Worm (Caenorhabditis elegans) whole organism, mixed stage, embryonic: Measurements from ENCODE around the gene F54C8.1.
"Not testable (repeated sequence)": the region's sequence is repeated elsewhere in the genome, so short reads cannot be mapped to it uniquely, and the experiment has no call there.

Experiments
- M03D4.4 ChIP-seq: sonication (generic microtip); optimal IDR thresholded peaks from 2 replicates; lab custom pipeline; 2017; ENCODE audit warnings: mild to moderate bottlenecking, missing genetic modification characterization, missing compliant biosample characterization
- bed-3 ChIP-seq: fragments of 200-800 bp; sonication (Bioruptor generic); optimal IDR thresholded peaks from 3 replicates; lab custom pipeline; 2018; ENCODE audit warnings: mild to moderate bottlenecking, missing genetic modification characterization, moderate library complexity, missing compliant biosample characterization
- blmp-1 ChIP-seq: fragments of 150-350 bp; optimal IDR thresholded peaks from 2 replicates; lab custom pipeline; 2014; ENCODE audit warnings: missing biosample characterization, missing genetic modification characterization
- ceh-39 ChIP-seq: fragments of 150-350 bp; optimal IDR thresholded peaks from 2 replicates; lab custom pipeline; 2014; ENCODE audit warnings: missing biosample characterization, missing genetic modification characterization
- ceh-43 ChIP-seq: fragments of 200-800 bp; sonication (Bioruptor generic); optimal IDR thresholded peaks from 2 replicates; lab custom pipeline; 2018; ENCODE audit warnings: mild to moderate bottlenecking, missing genetic modification characterization, moderate library complexity, missing compliant biosample characterization
- ceh-83 ChIP-seq: fragments of 200-800 bp; sonication (Bioruptor generic); optimal IDR thresholded peaks from 2 replicates; lab custom pipeline; 2018; ENCODE audit warnings: mild to moderate bottlenecking, missing genetic modification characterization, missing compliant biosample characterization
- ces-1 ChIP-seq: fragments of 150-350 bp; optimal IDR thresholded peaks from 2 replicates; lab custom pipeline; 2014; ENCODE audit warnings: missing biosample characterization, missing genetic modification reagents, missing genetic modification characterization
- cnd-1 ChIP-seq: fragments of 200-800 bp; sonication (Bioruptor generic); optimal IDR thresholded peaks from 2 replicates; lab custom pipeline; 2018; ENCODE audit warnings: mild to moderate bottlenecking, missing genetic modification characterization, missing compliant biosample characterization
- drap-1 ChIP-seq: fragments of 200-800 bp; sonication (Bioruptor generic); optimal IDR thresholded peaks from 3 replicates; lab custom pipeline; 2018; ENCODE audit warnings: mild to moderate bottlenecking, missing genetic modification characterization, missing compliant biosample characterization
- elt-1 ChIP-seq: sonication (generic microtip); optimal IDR thresholded peaks from 2 replicates; lab custom pipeline; 2017; ENCODE audit warnings: missing genetic modification characterization, mild to moderate bottlenecking, missing compliant biosample characterization, antibody characterized with exemption, moderate library complexity, borderline replicate concordance; ENCODE audit not compliant: insufficient read depth
- elt-3 ChIP-seq: fragments of 150-350 bp; optimal IDR thresholded peaks from 2 replicates; lab custom pipeline; 2014; ENCODE audit warnings: missing biosample characterization, missing genetic modification characterization
- flh-1 ChIP-seq: fragments of 200-800 bp; sonication (Bioruptor generic); optimal IDR thresholded peaks from 2 replicates; lab custom pipeline; 2018; ENCODE audit warnings: mild to moderate bottlenecking, missing genetic modification characterization, moderate library complexity, missing compliant biosample characterization
- ham-2 ChIP-seq: fragments of 200-800 bp; sonication (Bioruptor generic); optimal IDR thresholded peaks from 2 replicates; lab custom pipeline; 2018; ENCODE audit warnings: mild to moderate bottlenecking, missing genetic modification characterization, missing compliant biosample characterization
- lin-13 ChIP-seq: fragments of 150-350 bp; optimal IDR thresholded peaks from 2 replicates; lab custom pipeline; 2014; ENCODE audit warnings: missing biosample characterization, missing genetic modification characterization
- lsy-2 ChIP-seq: fragments of 150-350 bp; optimal IDR thresholded peaks from 2 replicates; lab custom pipeline; 2014; ENCODE audit warnings: missing biosample characterization, missing genetic modification characterization
- mab-5 ChIP-seq: fragments of 150-350 bp; optimal IDR thresholded peaks from 2 replicates; lab custom pipeline; 2014; ENCODE audit warnings: missing biosample characterization, missing genetic modification characterization
- mep-1 ChIP-seq: fragments of 150-350 bp; optimal IDR thresholded peaks from 2 replicates; lab custom pipeline; 2017; ENCODE audit warnings: missing biosample characterization, missing genetic modification reagents, missing genetic modification characterization, inconsistent platforms
- mls-2 ChIP-seq: sonication (generic microtip); optimal IDR thresholded peaks from 2 replicates; lab custom pipeline; 2016; ENCODE audit warnings: mild to moderate bottlenecking, missing genetic modification characterization, moderate library complexity, missing compliant biosample characterization
- nhr-2 ChIP-seq: fragments of 150-350 bp; optimal IDR thresholded peaks from 2 replicates; lab custom pipeline; 2014; ENCODE audit warnings: missing biosample characterization, missing genetic modification characterization
- nhr-237 ChIP-seq: fragments of 150-350 bp; optimal IDR thresholded peaks from 2 replicates; lab custom pipeline; 2014; ENCODE audit warnings: missing biosample characterization, missing genetic modification characterization
- nhr-28 ChIP-seq: fragments of 150-350 bp; optimal IDR thresholded peaks from 2 replicates; lab custom pipeline; 2014; ENCODE audit warnings: missing biosample characterization, missing genetic modification characterization
- nhr-76 ChIP-seq: sonication (generic microtip); optimal IDR thresholded peaks from 2 replicates; lab custom pipeline; 2017; ENCODE audit warnings: missing biosample characterization, missing genetic modification characterization
- pha-4 ChIP-seq: fragments of 150-350 bp; optimal IDR thresholded peaks from 2 replicates; lab custom pipeline; 2018; ENCODE audit warnings: missing biosample characterization, missing genetic modification reagents, missing genetic modification characterization
- sem-2 ChIP-seq: fragments of 200-800 bp; sonication (Bioruptor generic); optimal IDR thresholded peaks from 2 replicates; lab custom pipeline; 2018; ENCODE audit warnings: mild to moderate bottlenecking, missing genetic modification characterization, missing compliant biosample characterization
- snpc-4 ChIP-seq: fragments of 150-350 bp; optimal IDR thresholded peaks from 2 replicates; lab custom pipeline; 2014; ENCODE audit warnings: missing biosample characterization, missing genetic modification characterization
- sptf-1 ChIP-seq: sonication (generic microtip); optimal IDR thresholded peaks from 2 replicates; lab custom pipeline; 2017; ENCODE audit warnings: mild to moderate bottlenecking, missing genetic modification characterization, moderate library complexity, missing compliant biosample characterization
- tbx-8 ChIP-seq: fragments of 200-800 bp; sonication (Bioruptor generic); optimal IDR thresholded peaks from 2 replicates; lab custom pipeline; 2018; ENCODE audit warnings: mild to moderate bottlenecking, missing genetic modification characterization, moderate library complexity, missing compliant biosample characterization
- unc-120 ChIP-seq: sonication (generic microtip); optimal IDR thresholded peaks from 2 replicates; lab custom pipeline; 2017; ENCODE audit warnings: missing genetic modification characterization, missing compliant biosample characterization; ENCODE audit not compliant: poor library complexity, severe bottlenecking
- unc-39 ChIP-seq: fragments of 150-350 bp; optimal IDR thresholded peaks from 2 replicates; lab custom pipeline; 2014; ENCODE audit warnings: missing biosample characterization, missing genetic modification characterization
- unc-62 ChIP-seq: fragments of 150-350 bp; optimal IDR thresholded peaks from 2 replicates; lab custom pipeline; 2014; ENCODE audit warnings: missing biosample characterization, missing genetic modification reagents, missing genetic modification characterization
- zip-8 ChIP-seq: fragments of 150-350 bp; optimal IDR thresholded peaks from 2 replicates; lab custom pipeline; 2014; ENCODE audit warnings: missing biosample characterization, missing genetic modification characterization
- ztf-11 ChIP-seq: fragments of 150-350 bp; optimal IDR thresholded peaks from 2 replicates; lab custom pipeline; 2014; ENCODE audit warnings: missing biosample characterization, missing genetic modification characterization

The F54C8.1 gene

DNA sequence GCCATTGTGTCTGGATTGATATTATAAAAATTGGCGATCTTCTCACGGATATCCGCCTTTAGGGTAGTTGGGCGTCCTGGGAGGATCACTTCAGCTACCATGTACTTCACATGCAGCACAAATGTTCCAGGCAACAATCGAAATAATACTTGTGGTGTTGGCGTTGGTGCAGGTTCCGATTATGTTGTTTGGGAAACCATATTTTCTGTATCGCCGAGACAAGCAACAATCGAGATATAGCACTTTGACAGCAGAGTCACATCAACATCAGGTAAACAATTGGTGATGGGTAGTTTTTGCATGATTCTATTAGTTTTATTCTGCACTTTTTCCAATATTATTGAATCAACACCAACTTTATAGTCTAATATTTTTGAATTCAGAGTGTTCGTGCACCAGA, 26.2 kb upstream of the F54C8.1 start, which contains the start of gene T26G10.3:
T26G10.3 (minus strand) TSS at position 101 of the 400 bp plus-strand sequence.
- TF ChIP-seq sptf-1: no peak
- no peak for TF ChIP-seq ces-1 (GFP tag; lab: Kevin White, UChicago)
- no peak for TF ChIP-seq mls-2 (tag; lab: Kevin White, UChicago)
- no peak for TF ChIP-seq unc-62 (GFP tag; lab: Kevin White, UChicago)
- TF ChIP-seq mab-5: no peak
- no peak for TF ChIP-seq zip-8 (tag; lab: Kevin White, UChicago)
- TF ChIP-seq unc-120 (tag; lab: Kevin White, UChicago): no peak
- no peak for TF ChIP-seq cnd-1 (tag; lab: Kevin White, UChicago)
- TF ChIP-seq pha-4: no peak
- no peak for TF ChIP-seq nhr-237 (tag; lab: Kevin White, UChicago)
- TF ChIP-seq M03D4.4: no peak
- no peak for TF ChIP-seq ztf-11 (tag; lab: Kevin White, UChicago)
- no peak for TF ChIP-seq elt-3
- no peak for TF ChIP-seq flh-1 (GFP tag; lab: Kevin White, UChicago)
- no peak for TF ChIP-seq bed-3 (GFP tag; lab: Kevin White, UChicago)

DNA sequence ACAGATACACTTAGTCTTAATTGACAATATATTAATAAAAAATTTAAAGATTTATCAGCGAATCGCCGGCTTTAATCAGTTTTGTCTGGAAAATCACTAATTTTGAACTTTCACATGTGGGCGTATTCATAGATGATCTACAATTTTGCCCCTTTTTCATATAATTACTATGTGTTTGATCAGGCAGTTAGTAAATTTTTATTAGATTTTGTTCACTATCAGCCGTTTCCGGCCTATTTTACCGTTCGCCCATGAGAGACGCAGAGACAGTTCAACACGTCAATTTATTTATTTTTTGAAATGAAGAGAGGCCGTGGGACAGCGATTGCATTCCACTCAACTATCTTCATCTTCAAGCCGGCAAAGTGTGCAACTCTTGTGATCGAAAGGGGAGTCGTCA, 19.3 kb upstream of the F54C8.1 start, which contains the start of gene T26G10.4:
T26G10.4 (plus strand) TSS at position 301 of the 400 bp plus-strand sequence.
- TF ChIP-seq ces-1 (GFP tag; lab: Kevin White, UChicago); unc-39; mab-5: not testable (repeated sequence)

DNA sequence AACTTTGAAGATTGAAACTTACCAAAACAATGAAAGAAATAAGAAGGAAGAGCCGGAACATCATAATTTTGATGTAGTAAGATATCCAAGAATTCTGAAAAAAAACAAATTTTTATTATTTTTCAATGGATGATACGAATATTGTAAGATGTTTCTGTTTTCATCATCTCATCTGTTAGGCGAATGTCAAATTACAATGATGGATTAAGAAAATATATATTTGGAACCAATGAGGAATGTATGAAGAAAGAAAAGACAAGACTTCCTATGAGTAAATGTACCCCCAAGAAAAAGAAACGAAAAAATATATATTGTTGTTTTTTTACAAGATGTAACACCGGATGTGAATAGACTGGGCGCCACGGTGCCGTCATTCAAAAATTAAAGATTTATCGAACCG, 13.2 kb upstream of the F54C8.1 start, which contains the start of gene T26G10.5:
T26G10.5 (minus strand) TSS at position 101 of the 400 bp plus-strand sequence.
- TF ChIP-seq nhr-237 (tag; lab: Kevin White, UChicago): no peak
- no peak for TF ChIP-seq ceh-39 (tag; lab: Kevin White, UChicago)
- TF ChIP-seq sem-2 (GFP tag; lab: Kevin White, UChicago): no peak
- TF ChIP-seq tbx-8 (GFP tag; lab: Kevin White, UChicago): no peak
- TF ChIP-seq elt-1: no peak
- TF ChIP-seq drap-1 (GFP tag; lab: Kevin White, UChicago): no peak
- no peak for TF ChIP-seq nhr-2 (tag; lab: Kevin White, UChicago)
- no peak for TF ChIP-seq mab-5
- no peak for TF ChIP-seq lsy-2 (tag; lab: Kevin White, UChicago)
- TF ChIP-seq sptf-1: no peak
- TF ChIP-seq ztf-11 (tag; lab: Kevin White, UChicago): no peak
- TF ChIP-seq ceh-83 (GFP tag; lab: Kevin White, UChicago): no peak
- TF ChIP-seq ceh-43 (GFP tag; lab: Kevin White, UChicago): no peak
- TF ChIP-seq bed-3 (GFP tag; lab: Kevin White, UChicago): no peak
- TF ChIP-seq nhr-28 (tag; lab: Kevin White, UChicago): no peak

DNA sequence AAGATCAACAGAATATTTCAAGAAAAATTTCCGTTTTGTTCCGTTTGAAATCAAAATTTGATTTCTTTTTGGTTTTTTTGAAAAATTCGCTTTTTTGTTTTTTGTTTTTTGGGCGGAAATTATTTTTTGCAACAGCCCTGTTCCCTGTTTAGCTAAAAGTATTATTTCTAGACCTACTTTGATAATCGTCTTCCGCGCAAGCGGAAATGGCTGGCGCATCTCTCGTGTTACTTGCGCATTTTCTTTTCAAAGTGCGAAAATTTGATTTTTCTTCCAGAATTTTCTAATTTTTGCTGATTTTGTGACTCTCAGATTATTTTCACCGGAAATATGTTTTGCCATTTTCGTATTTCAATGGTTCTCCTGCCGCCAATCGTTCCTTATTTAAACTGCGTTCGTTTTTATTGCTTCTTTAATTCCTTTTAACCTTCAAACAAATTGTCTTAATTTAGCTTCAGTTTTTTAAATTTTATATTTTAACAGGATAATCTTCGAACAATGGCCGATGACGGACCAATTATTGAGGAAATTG, 5.9 kb upstream of the F54C8.1 start, which contains the start of gene cpar-1:
cpar-1 (plus strand) TSS at position 482 of the 532 bp plus-strand sequence.
- TF ChIP-seq lin-13 (tag; lab: Kevin White, UChicago): peak; percentile 14
- no peak for TF ChIP-seq sptf-1

DNA sequence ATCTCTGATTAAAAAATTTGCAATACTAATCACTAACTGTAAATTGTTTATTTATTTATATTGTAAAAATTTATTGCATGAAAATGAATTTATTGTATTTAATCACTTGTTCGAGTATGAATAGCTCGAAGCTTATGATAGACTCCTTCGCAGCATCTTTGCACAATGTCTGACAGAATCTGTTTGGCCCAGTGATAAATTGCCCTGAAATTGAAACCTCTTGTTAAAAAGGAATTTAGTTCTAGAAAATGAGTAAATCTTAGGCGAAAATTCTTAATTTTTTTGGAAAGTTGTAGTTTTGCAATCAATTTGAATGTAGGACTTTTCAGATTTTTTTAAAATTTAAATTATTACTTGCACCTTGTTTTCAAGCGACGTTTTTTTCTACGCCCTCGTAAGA, 4.5 kb upstream of the F54C8.1 start:
- TF ChIP-seq mep-1 (tag; lab: Kevin White, UChicago) (no peak), ceh-43 (GFP tag; lab: Kevin White, UChicago) (no peak), mab-5 (no peak), nhr-2 (tag; lab: Kevin White, UChicago) (no peak), lsy-2 (tag; lab: Kevin White, UChicago) (no peak), unc-39 (no peak), ham-2 (GFP tag; lab: Kevin White, UChicago) (no peak)

DNA sequence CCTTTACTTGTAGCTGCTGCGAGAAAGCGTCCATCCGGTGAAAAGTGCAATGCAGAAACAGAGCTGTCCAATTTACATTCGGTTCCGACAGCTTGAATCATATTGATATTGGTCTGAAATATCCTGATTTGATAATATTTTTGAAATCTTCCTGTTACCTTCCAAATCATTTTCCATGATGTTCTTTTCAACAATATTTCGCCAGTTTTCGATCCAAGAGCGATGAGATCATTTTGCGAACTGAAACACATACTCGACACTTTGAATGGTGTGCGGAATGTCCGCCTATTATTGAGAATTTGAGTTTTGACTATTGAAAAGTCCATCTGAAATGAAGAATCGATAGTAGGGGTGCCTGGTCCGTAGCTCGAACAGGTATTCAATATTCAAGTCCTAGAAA, 1.6 kb downstream of the F54C8.1 start, which contains the start of gene emb-30:
emb-30 (minus strand) TSS at position 328 of the 400 bp plus-strand sequence.
- no peak for TF ChIP-seq mls-2 (tag; lab: Kevin White, UChicago)
- no peak for TF ChIP-seq nhr-76 (tag; lab: Kevin White, UChicago)
- no peak for TF ChIP-seq ceh-83 (GFP tag; lab: Kevin White, UChicago)
- TF ChIP-seq ham-2 (GFP tag; lab: Kevin White, UChicago): no peak
- TF ChIP-seq mab-5: no peak
- no peak for TF ChIP-seq ces-1 (GFP tag; lab: Kevin White, UChicago)
- no peak for TF ChIP-seq nhr-2 (tag; lab: Kevin White, UChicago)
- TF ChIP-seq cnd-1 (tag; lab: Kevin White, UChicago): no peak
- no peak for TF ChIP-seq unc-120 (tag; lab: Kevin White, UChicago)
- TF ChIP-seq ztf-11 (tag; lab: Kevin White, UChicago): no peak
- no peak for TF ChIP-seq zip-8 (tag; lab: Kevin White, UChicago)
- TF ChIP-seq ceh-43 (GFP tag; lab: Kevin White, UChicago): no peak
- TF ChIP-seq snpc-4 (tag; lab: Kevin White, UChicago): no peak
- no peak for TF ChIP-seq lsy-2 (tag; lab: Kevin White, UChicago)
- TF ChIP-seq sem-2 (GFP tag; lab: Kevin White, UChicago): no peak
- TF ChIP-seq unc-39: no peak
- no peak for TF ChIP-seq blmp-1 (tag; lab: Kevin White, UChicago)
- TF ChIP-seq elt-3: no peak
